Worm (Caenorhabditis elegans) whole organism, L2 larva: ENCODE results near the gene BE10.1.

Experiments
- C34F6.9 ChIP-seq: fragments of 150-350 bp; optimal IDR thresholded peaks from 2 replicates; lab custom pipeline; 2014; ENCODE audit warnings: missing biosample characterization, missing genetic modification characterization
- F13H6.1 ChIP-seq: sonication (generic microtip); optimal IDR thresholded peaks from 2 replicates; lab custom pipeline; 2016; ENCODE audit warnings: missing genetic modification characterization, missing compliant biosample characterization
- R02D3.7 ChIP-seq: fragments of 150-350 bp; optimal IDR thresholded peaks from 2 replicates; lab custom pipeline; 2014; ENCODE audit warnings: missing biosample characterization, missing genetic modification characterization
- Y55F3AM.14 ChIP-seq: fragments of 200-800 bp; sonication (Bioruptor generic); optimal IDR thresholded peaks from 2 replicates; lab custom pipeline; 2018; ENCODE audit warnings: mild to moderate bottlenecking, missing genetic modification characterization, missing compliant biosample characterization
- alr-1 ChIP-seq: fragments of 150-350 bp; optimal IDR thresholded peaks from 2 replicates; lab custom pipeline; 2014; ENCODE audit warnings: missing biosample characterization, missing genetic modification characterization
- ama-1 ChIP-seq: fragments of 150-350 bp; optimal IDR thresholded peaks from 2 replicates; lab custom pipeline; 2018; ENCODE audit warnings: inconsistent platforms
- blmp-1 ChIP-seq: sonication (generic microtip); optimal IDR thresholded peaks from 2 replicates; lab custom pipeline; 2017; ENCODE audit warnings: missing genetic modification characterization, mild to moderate bottlenecking, missing compliant biosample characterization, antibody characterized with exemption, moderate library complexity; ENCODE audit not compliant: insufficient read depth
- elt-1 ChIP-seq: fragments of 150-350 bp; optimal IDR thresholded peaks from 2 replicates; lab custom pipeline; 2014; ENCODE audit warnings: missing biosample characterization, missing genetic modification characterization
- elt-3 ChIP-seq: sonication (generic microtip); optimal IDR thresholded peaks from 2 replicates; lab custom pipeline; 2017; ENCODE audit warnings: missing biosample characterization, missing genetic modification characterization
- gmeb-1 ChIP-seq: fragments of 150-350 bp; optimal IDR thresholded peaks from 2 replicates; lab custom pipeline; 2014; ENCODE audit warnings: missing biosample characterization, missing genetic modification characterization
- lin-11 ChIP-seq: fragments of 150-350 bp; sonication (generic microtip); optimal IDR thresholded peaks from 2 replicates; lab custom pipeline; 2014; ENCODE audit warnings: missing biosample characterization, missing genetic modification characterization, inconsistent platforms, mixed read lengths
- lin-39 ChIP-seq: fragments of 150-350 bp; optimal IDR thresholded peaks from 2 replicates; lab custom pipeline; 2014; ENCODE audit warnings: missing biosample characterization, missing genetic modification reagents, missing genetic modification characterization
- mab-5 ChIP-seq: fragments of 150-350 bp; optimal IDR thresholded peaks from 2 replicates; lab custom pipeline; 2014; ENCODE audit warnings: missing biosample characterization, missing genetic modification characterization
- nhr-10 ChIP-seq: sonication (generic microtip); optimal IDR thresholded peaks from 2 replicates; lab custom pipeline; 2017; ENCODE audit warnings: missing biosample characterization, missing genetic modification characterization
- nhr-129 ChIP-seq: fragments of 150-350 bp; optimal IDR thresholded peaks from 2 replicates; lab custom pipeline; 2014; ENCODE audit warnings: missing biosample characterization, missing genetic modification characterization
- nhr-23 ChIP-seq: fragments of 150-350 bp; optimal IDR thresholded peaks from 2 replicates; lab custom pipeline; 2014; ENCODE audit warnings: missing biosample characterization, missing genetic modification reagents, missing genetic modification characterization
- nhr-25 ChIP-seq: fragments of 150-350 bp; sonication (generic microtip); optimal IDR thresholded peaks from 3 replicates; lab custom pipeline; 2014; ENCODE audit warnings: missing biosample characterization, missing genetic modification characterization
- nhr-6 ChIP-seq: fragments of 150-350 bp; optimal IDR thresholded peaks from 2 replicates; lab custom pipeline; 2014; ENCODE audit warnings: missing biosample characterization, missing genetic modification characterization
- peb-1 ChIP-seq: fragments of 150-350 bp; optimal IDR thresholded peaks from 2 replicates; lab custom pipeline; 2014; ENCODE audit warnings: missing biosample characterization, missing genetic modification characterization
- sem-4 ChIP-seq: fragments of 150-350 bp; optimal IDR thresholded peaks from 2 replicates; lab custom pipeline; 2014; ENCODE audit warnings: missing biosample characterization, missing genetic modification reagents, missing genetic modification characterization
- skn-1 ChIP-seq: sonication (generic microtip); optimal IDR thresholded peaks from 2 replicates; lab custom pipeline; 2017; ENCODE audit warnings: missing biosample characterization, missing genetic modification characterization
- sma-9 ChIP-seq, 2 experiments: fragments of 150-350 bp in 1 of 2; sonication (generic microtip) in 1 of 2; optimal IDR thresholded peaks; 2 replicates each; lab custom pipeline; 2014 to 2016; ENCODE audit warnings: missing genetic modification characterization in 2 of 2, mild to moderate bottlenecking in 1 of 2, missing biosample characterization in 1 of 2, missing compliant biosample characterization in 1 of 2, missing genetic modification reagents in 1 of 2, moderate library complexity in 1 of 2
- snpc-4 ChIP-seq: fragments of 150-350 bp; optimal IDR thresholded peaks from 2 replicates; lab custom pipeline; 2014; ENCODE audit warnings: missing biosample characterization, missing genetic modification characterization
- unc-39 ChIP-seq: fragments of 150-350 bp; optimal IDR thresholded peaks from 2 replicates; lab custom pipeline; 2014; ENCODE audit warnings: missing biosample characterization, missing genetic modification characterization
- unc-55 ChIP-seq: fragments of 150-350 bp; sonication (generic microtip); optimal IDR thresholded peaks from 3 replicates; lab custom pipeline; 2014; ENCODE audit warnings: missing biosample characterization, missing genetic modification reagents, missing genetic modification characterization
- ztf-1 ChIP-seq: fragments of 200-800 bp; sonication (Bioruptor generic); conservative IDR thresholded peaks from 2 replicates; pipeline ENCODE4 v1.3.6; 2022; ENCODE audit warnings: missing genetic modification characterization, missing compliant biosample characterization
- ztf-4 ChIP-seq: fragments of 150-350 bp; optimal IDR thresholded peaks from 2 replicates; lab custom pipeline; 2014; ENCODE audit warnings: missing biosample characterization, missing genetic modification characterization

Gene BE10.1

DNA sequence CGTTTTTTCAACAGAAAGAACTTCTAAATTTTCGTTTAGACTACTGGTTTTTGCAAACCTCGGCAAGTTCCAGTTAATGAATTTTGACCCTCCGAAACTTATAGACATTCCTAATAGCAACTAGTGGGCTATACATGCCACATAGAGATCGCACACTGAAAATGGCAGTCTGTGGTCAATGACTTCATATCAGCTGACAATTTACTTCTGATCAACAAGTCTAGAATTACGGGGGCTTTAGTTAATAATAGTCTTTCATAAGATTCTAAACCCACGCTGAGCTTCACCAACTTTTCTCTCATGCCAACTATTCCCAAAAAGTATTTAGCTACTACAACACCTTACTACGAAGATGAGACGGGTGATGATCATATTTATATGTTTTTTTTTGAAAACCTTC is 32.0 kb downstream of the BE10.1 start, which contains the start of gene srw-9:
Gene srw-9, plus strand, starts transcription at position 301 of the 400 bp plus-strand sequence.
- TF ChIP-seq elt-1 (tag; lab: Kevin White, UChicago), result no peak
- no peak for TF ChIP-seq elt-3 (tag; lab: Kevin White, UChicago)

DNA sequence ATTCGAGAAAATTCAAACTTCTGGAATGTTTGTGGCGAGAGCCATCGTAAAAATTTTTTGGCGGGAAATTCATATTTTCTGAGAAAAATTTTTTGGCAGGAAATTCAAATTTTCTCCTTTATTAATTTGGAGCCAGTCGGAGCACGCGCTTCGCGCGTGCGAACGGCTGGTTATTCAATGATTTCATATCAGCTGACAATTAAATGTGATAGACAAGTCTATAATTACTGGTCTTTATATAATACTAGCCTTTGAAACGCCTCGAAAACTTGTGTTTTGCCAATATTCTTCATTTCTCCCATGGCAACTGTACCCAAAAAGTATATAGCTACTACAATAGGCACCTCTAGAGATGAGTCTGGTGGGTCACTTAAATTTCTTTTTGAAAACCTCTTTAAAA is 34.3 kb downstream of the BE10.1 start, which contains the start of gene srw-10:
Gene srw-10, plus strand, starts transcription at position 301 of the 400 bp plus-strand sequence.
- no peak for TF ChIP-seq lin-39 (tag; lab: Kevin White, UChicago)
- TF ChIP-seq unc-55 (GFP tag; lab: Kevin White, UChicago), result no peak
- TF ChIP-seq peb-1 (tag; lab: Kevin White, UChicago), result no peak
- TF ChIP-seq elt-3 (tag; lab: Kevin White, UChicago), result no peak
- TF ChIP-seq nhr-23, result no peak
- no peak for TF ChIP-seq R02D3.7 (tag; lab: Kevin White, UChicago)
- no peak for TF ChIP-seq skn-1 (tag; lab: Kevin White, UChicago)

DNA sequence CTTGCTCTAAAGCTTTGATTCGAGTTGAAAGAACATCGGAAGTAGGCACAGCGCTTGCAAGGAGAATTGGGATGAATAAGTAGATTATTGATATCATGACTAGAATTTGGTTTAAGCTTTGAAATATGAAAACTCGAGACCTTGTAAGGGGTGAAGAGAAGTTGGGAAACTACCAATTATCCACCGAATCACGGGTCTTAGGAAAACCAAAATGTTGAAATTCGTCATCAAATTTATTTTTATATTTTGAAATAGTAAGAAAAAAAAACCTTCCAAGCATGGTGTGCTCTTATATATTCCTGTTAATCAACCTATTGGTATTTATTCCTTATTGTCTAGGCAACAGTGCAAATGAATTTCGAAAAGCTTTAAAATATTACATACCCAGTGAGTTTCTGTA is 38.5 kb downstream of the BE10.1 start, which contains the start of the genes irld-60 and irld-20:
Gene irld-60, minus strand, starts transcription at position 101 of the 400 bp plus-strand sequence.
Gene irld-20, plus strand, starts transcription at position 279 of the 400 bp plus-strand sequence.
- TF ChIP-seq nhr-6 (tag; lab: Kevin White, UChicago) (no peak), nhr-25 (tag; lab: Kevin White, UChicago) (no peak), alr-1 (tag; lab: Kevin White, UChicago) (no peak), gmeb-1 (tag; lab: Kevin White, UChicago) (no peak), ama-1 (no peak), ztf-4 (tag; lab: Kevin White, UChicago) (no peak), blmp-1 (no peak), lin-11 (no peak), snpc-4 (tag; lab: Kevin White, UChicago) (no peak)
- TF ChIP-seq, all 48 proteins: peak for 0

DNA sequence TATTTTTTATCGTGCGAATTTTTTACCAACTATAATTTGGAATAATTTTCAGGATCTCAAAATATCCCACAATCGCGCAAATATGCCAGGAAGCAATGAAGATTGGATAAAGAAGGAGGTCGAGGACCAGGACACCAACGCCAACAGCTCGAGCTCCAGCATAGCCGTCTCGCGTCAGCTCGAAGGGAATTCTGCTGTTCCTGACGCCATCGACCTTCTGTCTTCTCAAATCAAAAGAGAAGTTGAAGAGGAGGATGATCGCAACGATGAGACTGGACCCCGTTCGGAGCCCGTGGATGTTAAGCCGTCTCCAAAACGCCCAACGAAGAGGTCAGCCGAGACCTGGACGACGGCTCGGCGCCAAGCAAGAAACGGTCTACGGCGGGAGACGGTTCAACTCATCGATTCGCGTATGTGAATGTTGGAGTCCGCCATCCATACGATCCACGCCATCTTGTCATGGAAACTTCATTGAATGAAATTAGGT is 42.9 kb downstream of the BE10.1 start, which contains the start of gene Y111B2A.21:
Gene Y111B2A.21, plus strand, starts transcription at position 51 of the 487 bp plus-strand sequence.
- TF ChIP-seq elt-1 (tag; lab: Kevin White, UChicago) (no peak), sem-4 (tag; lab: Kevin White, UChicago) (no peak), Y55F3AM.14 (GFP tag; lab: Kevin White, UChicago) (no peak), ztf-1 (GFP tag; lab: Robert Waterston, UW) (0 out of 2 replicates have a peak, but pooled peaks have one; percentile 25)

DNA sequence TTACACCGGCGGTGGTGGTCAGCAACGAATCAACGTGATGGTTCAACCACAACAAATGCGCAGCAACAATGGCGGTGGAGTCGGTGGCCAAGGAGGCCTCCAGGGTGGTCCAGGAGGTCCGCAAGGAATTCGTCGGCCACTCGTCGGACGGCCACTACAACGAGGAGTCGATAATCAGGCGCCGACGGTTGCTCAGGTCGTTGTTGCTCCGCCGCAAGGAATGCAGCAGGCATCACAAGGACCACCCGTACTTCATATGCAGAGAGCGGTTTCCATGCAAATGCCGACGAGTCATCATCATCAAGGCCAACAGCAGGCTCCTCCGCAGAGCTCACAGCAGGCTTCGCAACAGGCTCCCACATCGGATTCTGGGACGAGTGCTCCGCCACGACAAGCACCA is 45.8 kb downstream of the BE10.1 start:
- TF ChIP-seq F13H6.1 (tag; lab: Kevin White, UChicago) (no peak), nhr-25 (tag; lab: Kevin White, UChicago) (no peak)

DNA sequence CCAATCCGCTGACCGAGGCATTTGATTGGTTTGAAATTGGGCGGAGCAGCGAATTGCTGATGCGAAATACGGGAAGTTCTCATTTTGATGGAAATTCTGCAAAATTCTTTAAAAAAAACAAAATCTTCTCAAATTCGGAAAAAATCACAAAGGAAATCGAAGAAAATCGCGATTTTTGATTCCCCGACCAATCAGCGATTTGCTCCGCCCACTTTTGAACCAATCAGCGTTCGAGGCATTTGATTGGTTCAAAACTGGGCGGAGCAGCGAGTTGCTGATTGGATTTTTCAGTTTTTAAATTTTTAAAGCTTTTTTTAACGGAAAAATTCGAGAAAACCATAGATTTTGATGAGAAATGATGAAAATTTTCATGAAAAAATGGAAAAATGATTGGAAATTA is 49.0 kb downstream of the BE10.1 start:
- TF ChIP-seq nhr-129 (tag; lab: Kevin White, UChicago) (no peak), nhr-25 (tag; lab: Kevin White, UChicago) (no peak), blmp-1 (no peak), mab-5 (no peak), C34F6.9 (no peak), nhr-10 (no peak), lin-39 (tag; lab: Kevin White, UChicago) (no peak), F13H6.1 (tag; lab: Kevin White, UChicago) (no peak), nhr-6 (tag; lab: Kevin White, UChicago) (no peak), nhr-23 (no peak), peb-1 (tag; lab: Kevin White, UChicago) (no peak), ama-1 (no peak), alr-1 (tag; lab: Kevin White, UChicago) (no peak), sma-9 (GFP tag; optimal IDR thresholded peaks at IDR 0.05; lab: Kevin White, UChicago) (no peak), sma-9 (tag; optimal IDR thresholded peaks at IDR 0.05; lab: Kevin White, UChicago) (no peak), R02D3.7 (tag; lab: Kevin White, UChicago) (no peak), unc-39 (tag; lab: Kevin White, UChicago) (no peak)

- TF ChIP-seq snpc-4 (tag; lab: Kevin White, UChicago) (no peak), gmeb-1 (tag; lab: Kevin White, UChicago) (peak; percentile 50), nhr-10 (no peak)
These were observed 50.4 kb downstream of the BE10.1 start for ce11 chrIII:12738935-12739334.
